Fruit fly (Drosophila melanogaster) whole organism, embryonic: Measurements from ENCODE around the gene CaBP1.

Experiments
- CG11398 ChIP-seq: fragments of 200-800 bp; sonication (Bioruptor generic); optimal IDR thresholded peaks from 2 replicates; lab custom pipeline; 2016; ENCODE audit warnings: missing biosample characterization, missing genetic modification characterization
- Sry-δ ChIP-seq: fragments of 200-800 bp; sonication (Bioruptor generic); optimal IDR thresholded peaks from 2 replicates; lab custom pipeline; 2016; ENCODE audit warnings: missing biosample characterization, missing genetic modification characterization
- ase ChIP-seq: fragments of 200-800 bp; sonication (Bioruptor generic); IDR thresholded peaks from 3 replicates; pipeline ENCODE4 v1.3.6; 2022; ENCODE audit warnings: missing biosample characterization, missing genetic modification characterization
- corto ChIP-seq: fragments of 200-800 bp; sonication (Bioruptor generic); optimal IDR thresholded peaks from 2 replicates; lab custom pipeline; 2016; ENCODE audit warnings: missing biosample characterization, mild to moderate bottlenecking, missing genetic modification characterization, moderate library complexity
- crc ChIP-seq: fragments of 200-800 bp; sonication (Bioruptor generic); optimal IDR thresholded peaks from 2 replicates; lab custom pipeline; 2016; ENCODE audit warnings: missing biosample characterization, missing genetic modification characterization

dm6 chr2L:16357865-16358264 lies 1.3 kb upstream of the CaBP1 start:
- TF ChIP-seq Sry-δ: no peak
- no peak for TF ChIP-seq CG11398 (GFP tag; lab: Kevin White, UChicago)
- TF ChIP-seq crc (GFP tag; lab: Kevin White, UChicago): no peak
- TF ChIP-seq ase (GFP tag; lab: Robert Waterston, UW): 0 out of 3 replicates have a peak, but pooled peaks have one; percentile 7
- TF ChIP-seq corto (GFP tag; lab: Kevin White, UChicago): no peak
